Fruit fly (Drosophila melanogaster) Kc167 (cell line): ENCODE measurements around the gene GstZ2.

Experiments
- Myc ChIP-seq: fragments of >200 bp; optimal IDR thresholded peaks from 2 replicates; lab custom pipeline; 2017; ENCODE audit warnings: missing external identifiers
- Sin3A ChIP-seq: fragments of >200 bp; optimal IDR thresholded peaks from 2 replicates; lab custom pipeline; 2018; ENCODE audit warnings: missing external identifiers
- h ChIP-seq: fragments of >200 bp; optimal IDR thresholded peaks from 3 replicates; lab custom pipeline; 2018; ENCODE audit warnings: missing external identifiers
- insv ChIP-seq: fragments of >200 bp; optimal IDR thresholded peaks from 3 replicates; lab custom pipeline; 2018; ENCODE audit warnings: missing external identifiers
- psq ChIP-seq: fragments of >200 bp; optimal IDR thresholded peaks from 2 replicates; lab custom pipeline; 2017; ENCODE audit warnings: missing external identifiers
- ttk ChIP-seq: sonication (Bioruptor generic); optimal IDR thresholded peaks from 2 replicates; lab custom pipeline; 2017; ENCODE audit warnings: missing external identifiers

GstZ2 gene

dm6 chr3R:9493627-9494626 lies 33.5 kb upstream of the GstZ2 start, which contains the start of gene CG16779:
CG16779 (minus strand) TSS chr3R:9493677.
- TF ChIP-seq ttk: no peak
- no peak for TF ChIP-seq Myc (lab: Kevin White, UChicago)
- no peak for TF ChIP-seq psq (lab: Kevin White, UChicago)
- no peak for TF ChIP-seq insv (lab: Kevin White, UChicago)
- no peak for TF ChIP-seq h
- no peak for TF ChIP-seq Sin3A (lab: Kevin White, UChicago)

- TF ChIP-seq Sin3A (lab: Kevin White, UChicago) (no peak), Myc (lab: Kevin White, UChicago) (no peak), psq (lab: Kevin White, UChicago) (no peak), h (no peak)
Observed at dm6 chr3R:9492100-9492499, 31.6 kb upstream of the GstZ2 start.

dm6 chr3R:9491065-9491567 lies 30.7 kb upstream of the GstZ2 start:
- TF ChIP-seq h (no peak), insv (lab: Kevin White, UChicago) (no peak), Myc (lab: Kevin White, UChicago) (no peak), ttk (no peak), psq (lab: Kevin White, UChicago) (no peak), Sin3A (lab: Kevin White, UChicago) (no peak)

dm6 chr3R:9488493-9488892 lies 28.0 kb upstream of the GstZ2 start:
- TF ChIP-seq h (no peak), Myc (lab: Kevin White, UChicago) (no peak), ttk (no peak), insv (lab: Kevin White, UChicago) (no peak), psq (lab: Kevin White, UChicago) (no peak), Sin3A (lab: Kevin White, UChicago) (no peak)

- TF ChIP-seq psq (lab: Kevin White, UChicago): no peak
- no peak for TF ChIP-seq insv (lab: Kevin White, UChicago)
- TF ChIP-seq ttk: no peak
- TF ChIP-seq Myc (lab: Kevin White, UChicago): no peak
- TF ChIP-seq Sin3A (lab: Kevin White, UChicago): no peak
- no peak for TF ChIP-seq h
Observed at dm6 chr3R:9487961-9488360, 27.5 kb upstream of the GstZ2 start.

dm6 chr3R:9487561-9487960 lies 27.1 kb upstream of the GstZ2 start:
- TF ChIP-seq insv (lab: Kevin White, UChicago) (no peak), psq (lab: Kevin White, UChicago) (no peak), ttk (no peak), Myc (lab: Kevin White, UChicago) (no peak), Sin3A (lab: Kevin White, UChicago) (no peak), h (no peak)

dm6 chr3R:9480396-9480795 lies 19.9 kb upstream of the GstZ2 start:
- TF ChIP-seq Myc (lab: Kevin White, UChicago): no peak
- TF ChIP-seq insv (lab: Kevin White, UChicago): no peak
- no peak for TF ChIP-seq ttk
- no peak for TF ChIP-seq h
- TF ChIP-seq Sin3A (lab: Kevin White, UChicago): no peak
- no peak for TF ChIP-seq psq (lab: Kevin White, UChicago)

dm6 chr3R:9468109-9468508 lies 7.7 kb upstream of the GstZ2 start:
- no peak for TF ChIP-seq Myc (lab: Kevin White, UChicago)
- TF ChIP-seq psq (lab: Kevin White, UChicago): no peak
- no peak for TF ChIP-seq insv (lab: Kevin White, UChicago)
- TF ChIP-seq ttk: no peak
- TF ChIP-seq Sin3A (lab: Kevin White, UChicago): no peak
- TF ChIP-seq h: no peak

- TF ChIP-seq Myc (lab: Kevin White, UChicago) (no peak), psq (lab: Kevin White, UChicago) (no peak), insv (lab: Kevin White, UChicago) (no peak)
Observed at dm6 chr3R:9459385-9460285, 817 bp downstream of the GstZ2 start.

- no peak for TF ChIP-seq Myc (lab: Kevin White, UChicago)
- no peak for TF ChIP-seq psq (lab: Kevin White, UChicago)
- TF ChIP-seq insv (lab: Kevin White, UChicago): no peak
- no peak for TF ChIP-seq ttk
- no peak for TF ChIP-seq Sin3A (lab: Kevin White, UChicago)
- TF ChIP-seq h: no peak
Observed at dm6 chr3R:9456373-9456772, 4.1 kb downstream of the GstZ2 start, which contains the start of gene GstZ1. GstZ1 (minus strand) TSS chr3R:9456546.

- no peak for TF ChIP-seq h
Observed at dm6 chr3R:9454980-9455379, 5.5 kb downstream of the GstZ2 start.

dm6 chr3R:9450672-9451071 lies 9.8 kb downstream of the GstZ2 start:
- no peak for TF ChIP-seq Myc (lab: Kevin White, UChicago)
- no peak for TF ChIP-seq h
- no peak for TF ChIP-seq insv (lab: Kevin White, UChicago)
- no peak for TF ChIP-seq ttk
- no peak for TF ChIP-seq Sin3A (lab: Kevin White, UChicago)
